Fruit fly (Drosophila melanogaster) whole organism, embryonic: ENCODE data around the gene heix.

Source experiments
- CG10147 ChIP-seq: fragments of 200-800 bp; sonication (Bioruptor generic); optimal IDR thresholded peaks from 2 replicates; lab custom pipeline; 2019; ENCODE audit warnings: missing biosample characterization, mild to moderate bottlenecking, missing genetic modification characterization, moderate library complexity
- CG10267 ChIP-seq: fragments of 200-800 bp; sonication (Bioruptor generic); optimal IDR thresholded peaks from 2 replicates; lab custom pipeline; 2018; ENCODE audit warnings: missing biosample characterization, mild to moderate bottlenecking, missing genetic modification characterization, moderate library complexity
- CG10366 ChIP-seq: fragments of 200-800 bp; sonication (Bioruptor generic); IDR thresholded peaks from 2 replicates; pipeline ENCODE4 v1.3.6; 2022; ENCODE audit warnings: missing biosample characterization, missing genetic modification characterization
- CG10565 ChIP-seq: fragments of 200-800 bp; sonication (Bioruptor generic); optimal IDR thresholded peaks from 3 replicates; lab custom pipeline; 2016; ENCODE audit warnings: missing biosample characterization, mild to moderate bottlenecking, missing genetic modification characterization
- CG11247 ChIP-seq: fragments of 200-800 bp; sonication (Bioruptor generic); IDR thresholded peaks from 2 replicates; pipeline ENCODE4 v1.3.6; 2022; ENCODE audit warnings: missing biosample characterization, missing genetic modification characterization
- CG12744 ChIP-seq: fragments of 200-800 bp; sonication (Bioruptor generic); optimal IDR thresholded peaks from 2 replicates; lab custom pipeline; 2016; ENCODE audit warnings: missing biosample characterization, missing genetic modification characterization
- CG14710 ChIP-seq: fragments of 200-800 bp; sonication (Bioruptor generic); optimal IDR thresholded peaks from 3 replicates; lab custom pipeline; 2019; ENCODE audit warnings: missing biosample characterization, mild to moderate bottlenecking, missing genetic modification characterization, moderate library complexity
- CG14860 ChIP-seq: fragments of 200-800 bp; sonication (Bioruptor generic); IDR thresholded peaks from 3 replicates; pipeline ENCODE4 v1.3.6; 2022; ENCODE audit warnings: missing biosample characterization, missing genetic modification characterization; ENCODE audit not compliant: partially characterized antibody
- CG1529 ChIP-seq: fragments of 200-800 bp; sonication (Bioruptor generic); optimal IDR thresholded peaks from 3 replicates; lab custom pipeline; 2018; ENCODE audit warnings: missing biosample characterization, missing genetic modification characterization
- CG15479 ChIP-seq: fragments of 200-800 bp; sonication (Bioruptor generic); optimal IDR thresholded peaks from 3 replicates; lab custom pipeline; 2019; ENCODE audit warnings: missing biosample characterization, mild to moderate bottlenecking, missing genetic modification characterization, moderate library complexity
- CG15696 ChIP-seq: fragments of 200-800 bp; sonication (Bioruptor generic); optimal IDR thresholded peaks from 2 replicates; lab custom pipeline; 2019; ENCODE audit warnings: missing biosample characterization, mild to moderate bottlenecking, missing genetic modification characterization, moderate library complexity
- CG16863 ChIP-seq: fragments of 200-800 bp; sonication (Bioruptor generic); optimal IDR thresholded peaks from 3 replicates; lab custom pipeline; 2016; ENCODE audit warnings: missing biosample characterization, missing genetic modification characterization
- CG2129 ChIP-seq: fragments of 200-800 bp; sonication (Bioruptor generic); IDR thresholded peaks from 2 replicates; pipeline ENCODE4 v1.3.6; 2022; ENCODE audit warnings: missing biosample characterization, missing genetic modification characterization; ENCODE audit not compliant: partially characterized antibody
- CG2199 ChIP-seq: fragments of 200-800 bp; sonication (Bioruptor generic); IDR thresholded peaks from 3 replicates; pipeline ENCODE4 v1.3.6; 2022; ENCODE audit warnings: missing biosample characterization, missing genetic modification characterization
- CG34224 ChIP-seq: fragments of 200-800 bp; sonication (Bioruptor generic); IDR thresholded peaks from 3 replicates; pipeline ENCODE4 v1.3.6; 2022; ENCODE audit warnings: missing biosample characterization, missing genetic modification characterization; ENCODE audit not compliant: partially characterized antibody
- CG4328 ChIP-seq: fragments of 200-800 bp; sonication (Bioruptor generic); optimal IDR thresholded peaks from 3 replicates; lab custom pipeline; 2017; ENCODE audit warnings: missing biosample characterization, missing genetic modification reagents, missing genetic modification characterization
- CG4617 ChIP-seq: fragments of 200-800 bp; sonication (Bioruptor generic); optimal IDR thresholded peaks from 3 replicates; lab custom pipeline; 2016; ENCODE audit warnings: missing biosample characterization, missing genetic modification characterization, borderline replicate concordance
- CG4707 ChIP-seq: fragments of 200-800 bp; sonication (Bioruptor generic); optimal IDR thresholded peaks from 2 replicates; lab custom pipeline; 2018; ENCODE audit warnings: missing biosample characterization, mild to moderate bottlenecking, missing genetic modification characterization, moderate library complexity
- CG5180 ChIP-seq: fragments of 200-800 bp; sonication (Bioruptor generic); optimal IDR thresholded peaks from 3 replicates; lab custom pipeline; 2017; ENCODE audit warnings: missing biosample characterization, missing genetic modification characterization, mild to moderate bottlenecking, moderate library complexity, missing genetic modification reagents
- CG7987 ChIP-seq: fragments of 200-800 bp; sonication (Bioruptor generic); optimal IDR thresholded peaks from 2 replicates; lab custom pipeline; 2018; ENCODE audit warnings: missing biosample characterization, mild to moderate bottlenecking, missing genetic modification characterization, moderate library complexity
- CG8089 ChIP-seq: fragments of 200-800 bp; sonication (Bioruptor generic); optimal IDR thresholded peaks from 3 replicates; lab custom pipeline; 2016; ENCODE audit warnings: missing biosample characterization, missing genetic modification characterization
- Camta ChIP-seq: fragments of 200-800 bp; sonication (Bioruptor generic); optimal IDR thresholded peaks from 2 replicates; lab custom pipeline; 2016; ENCODE audit warnings: missing biosample characterization, missing genetic modification characterization
- Fer1 ChIP-seq: fragments of 200-800 bp; sonication (Bioruptor generic); optimal IDR thresholded peaks from 2 replicates; lab custom pipeline; 2017; ENCODE audit warnings: missing biosample characterization, mild to moderate bottlenecking, missing genetic modification characterization
- Gsc ChIP-seq: fragments of 200-800 bp; sonication (Bioruptor generic); IDR thresholded peaks from 2 replicates; pipeline ENCODE4 v1.3.6; 2022; ENCODE audit warnings: missing biosample characterization, missing genetic modification characterization
- HHEX ChIP-seq: fragments of 200-800 bp; sonication (Bioruptor generic); optimal IDR thresholded peaks from 3 replicates; lab custom pipeline; 2017; ENCODE audit warnings: missing biosample characterization, mild to moderate bottlenecking, missing genetic modification characterization, missing genetic modification reagents
- Hmx ChIP-seq: fragments of 200-800 bp; sonication (Bioruptor generic); optimal IDR thresholded peaks from 2 replicates; lab custom pipeline; 2016; ENCODE audit warnings: missing biosample characterization, missing genetic modification characterization
- Hr39 ChIP-seq: fragments of >200 bp; optimal IDR thresholded peaks from 2 replicates; lab custom pipeline; 2017
- MESR4 ChIP-seq: fragments of 200-800 bp; sonication (Bioruptor generic); optimal IDR thresholded peaks from 2 replicates; lab custom pipeline; 2018; ENCODE audit warnings: missing biosample characterization, mild to moderate bottlenecking, missing genetic modification characterization, moderate library complexity
- Oli ChIP-seq: fragments of 200-800 bp; sonication (Bioruptor generic); optimal IDR thresholded peaks from 2 replicates; lab custom pipeline; 2018; ENCODE audit warnings: missing biosample characterization, mild to moderate bottlenecking, missing genetic modification characterization, moderate library complexity
- Ptx1 ChIP-seq: fragments of 200-800 bp; sonication (Bioruptor generic); IDR thresholded peaks from 2 replicates; pipeline ENCODE4 v1.3.6; 2022; ENCODE audit warnings: missing biosample characterization, missing genetic modification characterization
- Rx ChIP-seq: fragments of 200-800 bp; sonication (Bioruptor generic); IDR thresholded peaks from 2 replicates; pipeline ENCODE4 v1.3.6; 2022; ENCODE audit warnings: missing biosample characterization, missing genetic modification characterization
- Usf ChIP-seq: fragments of 200-800 bp; sonication (Bioruptor generic); optimal IDR thresholded peaks from 2 replicates; lab custom pipeline; 2017; ENCODE audit warnings: missing genotype, missing biosample characterization, missing genetic modification characterization
- Vsx1 ChIP-seq: fragments of 200-800 bp; sonication (Bioruptor generic); optimal IDR thresholded peaks from 2 replicates; lab custom pipeline; 2017; ENCODE audit warnings: missing biosample characterization, mild to moderate bottlenecking, missing genetic modification characterization, missing genetic modification reagents
- ab ChIP-seq: fragments of 200-800 bp; sonication (Bioruptor generic); optimal IDR thresholded peaks from 2 replicates; lab custom pipeline; 2016; ENCODE audit warnings: missing biosample characterization, missing genetic modification characterization
- btn ChIP-seq: fragments of 200-800 bp; sonication (Bioruptor generic); optimal IDR thresholded peaks from 2 replicates; lab custom pipeline; 2016; ENCODE audit warnings: missing biosample characterization, missing genetic modification characterization
- chif ChIP-seq, 2 experiments: fragments of 200-800 bp; sonication (Bioruptor generic); optimal IDR thresholded peaks; 3 replicates each; lab custom pipeline; 2016; ENCODE audit warnings: missing biosample characterization in 2 of 2, missing genetic modification characterization in 2 of 2
- danr ChIP-seq: fragments of 200-800 bp; sonication (Bioruptor generic); IDR thresholded peaks from 2 replicates; pipeline ENCODE4 v1.3.6; 2022; ENCODE audit warnings: missing biosample characterization, missing genetic modification characterization
- emc ChIP-seq: fragments of 200-800 bp; sonication (Bioruptor generic); optimal IDR thresholded peaks from 2 replicates; lab custom pipeline; 2016; ENCODE audit warnings: missing biosample characterization, missing genetic modification characterization
- fd3F ChIP-seq: fragments of 200-800 bp; sonication (Bioruptor generic); optimal IDR thresholded peaks from 2 replicates; lab custom pipeline; 2018; ENCODE audit warnings: missing biosample characterization, mild to moderate bottlenecking, missing genetic modification characterization, moderate library complexity
- lilli ChIP-seq: fragments of 200-800 bp; sonication (Bioruptor generic); optimal IDR thresholded peaks from 3 replicates; lab custom pipeline; 2016; ENCODE audit warnings: missing biosample characterization, missing genetic modification characterization
- onecut ChIP-seq: fragments of 200-800 bp; sonication (Bioruptor generic); IDR thresholded peaks from 2 replicates; pipeline ENCODE4 v1.3.6; 2022; ENCODE audit warnings: missing biosample characterization, missing genetic modification characterization
- run ChIP-seq: fragments of 200-800 bp; sonication (Bioruptor generic); optimal IDR thresholded peaks from 3 replicates; lab custom pipeline; 2018; ENCODE audit warnings: missing biosample characterization, mild to moderate bottlenecking, missing genetic modification characterization
- sima ChIP-seq: fragments of 200-800 bp; sonication (Bioruptor generic); optimal IDR thresholded peaks from 2 replicates; lab custom pipeline; 2016; ENCODE audit warnings: missing biosample characterization, missing genetic modification characterization
- sisA ChIP-seq: fragments of 200-800 bp; sonication (Bioruptor generic); IDR thresholded peaks from 2 replicates; pipeline ENCODE4 v1.3.6; 2022; ENCODE audit warnings: missing biosample characterization, missing genetic modification characterization
- tio ChIP-seq: fragments of 200-800 bp; sonication (Bioruptor generic); optimal IDR thresholded peaks from 2 replicates; lab custom pipeline; 2017; ENCODE audit warnings: missing biosample characterization, missing genetic modification characterization, inconsistent platforms
- trh ChIP-seq: fragments of 200-800 bp; sonication (Bioruptor generic); optimal IDR thresholded peaks from 2 replicates; lab custom pipeline; 2016; ENCODE audit warnings: missing biosample characterization, missing genetic modification characterization
- vvl ChIP-seq: fragments of 200-800 bp; sonication (Bioruptor generic); IDR thresholded peaks from 2 replicates; pipeline ENCODE4 v1.3.6; 2022; ENCODE audit warnings: missing biosample characterization, missing genetic modification characterization
- wek ChIP-seq: fragments of 200-800 bp; sonication (Bioruptor generic); optimal IDR thresholded peaks from 3 replicates; lab custom pipeline; 2018; ENCODE audit warnings: missing biosample characterization, mild to moderate bottlenecking, missing genetic modification characterization, moderate library complexity
- zfh1 ChIP-seq: fragments of 200-800 bp; sonication (Bioruptor generic); IDR thresholded peaks from 3 replicates; pipeline ENCODE4 v1.3.6; 2022; ENCODE audit warnings: missing biosample characterization, missing genetic modification characterization
- zfh2 ChIP-seq: fragments of 200-800 bp; sonication (Bioruptor generic); optimal IDR thresholded peaks from 2 replicates; lab custom pipeline; 2016; ENCODE audit warnings: missing biosample characterization, missing genetic modification characterization

The heix gene

dm6 chr2L:16286360-16287005, 13.2 kb downstream of the heix start (continued):
- TF ChIP-seq CG10147 (GFP tag; lab: Kevin White, UChicago) (peak; percentile 69), CG4707 (peak; percentile 19), Vsx1 (GFP tag; lab: Kevin White, UChicago) (peak; percentile 54), CG1529 (GFP tag; lab: Kevin White, UChicago) (peak; percentile 70), CG7987 (GFP tag; lab: Kevin White, UChicago) (peak; percentile 69), CG4617 (GFP tag; lab: Kevin White, UChicago) (peak; percentile 2), wek (GFP tag; lab: Kevin White, UChicago) (no peak), MESR4 (GFP tag; lab: Kevin White, UChicago) (no peak), CG10366 (no peak), lilli (GFP tag; lab: Kevin White, UChicago) (peak; percentile 86), CG15479 (GFP tag; lab: Kevin White, UChicago) (peak; percentile 90), Usf (GFP tag; lab: Kevin White, UChicago) (peak; percentile 35), zfh2 (GFP tag; lab: Kevin White, UChicago) (peak; percentile 87), tio (GFP tag; lab: Kevin White, UChicago) (peak; percentile 68), Hr39 (lab: Kevin White, UChicago) (no peak), onecut (GFP tag; lab: Robert Waterston, UW) (peak; percentile 96), chif (GFP tag; optimal IDR thresholded peaks at IDR 0.05; lab: Kevin White, UChicago) (peak; percentile 43 to 74), danr (GFP tag; lab: Robert Waterston, UW) (no peak), CG10565 (no peak), HHEX (GFP tag; lab: Kevin White, UChicago) (peak; percentile 88), CG10267 (tag; lab: Kevin White, UChicago) (peak; percentile 68), emc (peak; percentile 61), CG5180 (peak; percentile 62), Fer1 (peak; percentile 86), CG2129 (GFP tag; lab: Robert Waterston, UW) (no peak), Gsc (GFP tag; lab: Robert Waterston, UW) (no peak), CG12744 (GFP tag; lab: Kevin White, UChicago) (peak; percentile 89), sisA (GFP tag; lab: Robert Waterston, UW) (no peak), Rx (GFP tag; lab: Robert Waterston, UW) (no peak), Hmx (GFP tag; lab: Kevin White, UChicago) (peak; percentile 41), btn (GFP tag; lab: Kevin White, UChicago) (no peak), Oli (tag; lab: Kevin White, UChicago) (peak; percentile 89), CG34224 (GFP tag; lab: Robert Waterston, UW) (no peak), CG8089 (peak; percentile 55), CG16863 (GFP tag; lab: Kevin White, UChicago) (peak; percentile 73), CG4328 (GFP tag; lab: Kevin White, UChicago) (peak; percentile 71), Camta (GFP tag; lab: Kevin White, UChicago) (peak; percentile 79), CG14710 (tag; lab: Kevin White, UChicago) (peak; percentile 82), ab (GFP tag; lab: Kevin White, UChicago) (no peak), trh (GFP tag; lab: Kevin White, UChicago) (peak; percentile 55), fd3F (GFP tag; lab: Kevin White, UChicago) (peak; percentile 76), sima (GFP tag; lab: Kevin White, UChicago) (peak; percentile 68), CG15696 (tag; lab: Kevin White, UChicago) (peak; percentile 76), zfh1 (GFP tag; lab: Robert Waterston, UW) (no peak), vvl (no peak), CG2199 (GFP tag; lab: Robert Waterston, UW) (no peak), Ptx1 (GFP tag; lab: Robert Waterston, UW) (no peak), run (tag; lab: Kevin White, UChicago) (peak; percentile 74), CG14860 (no peak), CG11247 (GFP tag; lab: Robert Waterston, UW) (no peak)
